Fruit fly (Drosophila melanogaster) whole organism, wandering third instar larva: ENCODE data around the gene dnd.

ENCODE experiments used
- CrebA ChIP-seq: fragments of 200-800 bp; sonication (Bioruptor generic); optimal IDR thresholded peaks from 2 replicates; lab custom pipeline; 2016; ENCODE audit warnings: missing biosample characterization, mild to moderate bottlenecking, missing genetic modification characterization, borderline replicate concordance
- GATAd ChIP-seq: sonication (Bioruptor generic); optimal IDR thresholded peaks from 2 replicates; lab custom pipeline; 2016; ENCODE audit warnings: missing biosample characterization, missing genetic modification characterization
- Hnf4 ChIP-seq: fragments of 200-800 bp; sonication (Bioruptor generic); optimal IDR thresholded peaks from 2 replicates; lab custom pipeline; 2016; ENCODE audit warnings: missing biosample characterization, mild to moderate bottlenecking, missing genetic modification characterization
- OdsH ChIP-seq: fragments of 200-800 bp; sonication (Bioruptor generic); optimal IDR thresholded peaks from 2 replicates; lab custom pipeline; 2016; ENCODE audit warnings: missing biosample characterization, mild to moderate bottlenecking, missing genetic modification characterization
- Rel ChIP-seq, 2 experiments: fragments of 200-800 bp; sonication (Bioruptor generic) in 1 of 2; optimal IDR thresholded peaks; 2 replicates in 1 of 2; 3 replicates in 1 of 2; lab custom pipeline; 2016 to 2019; ENCODE audit warnings: mild to moderate bottlenecking in 2 of 2, missing biosample characterization in 2 of 2, missing genetic modification characterization in 2 of 2, moderate library complexity in 1 of 2
- br ChIP-seq: fragments of 200-800 bp; sonication (Bioruptor generic); optimal IDR thresholded peaks from 2 replicates; lab custom pipeline; 2016; ENCODE audit warnings: missing biosample characterization, missing genetic modification characterization
- ey ChIP-seq: fragments of 200-800 bp; sonication (Bioruptor generic); optimal IDR thresholded peaks from 2 replicates; lab custom pipeline; 2016; ENCODE audit warnings: missing biosample characterization, missing genetic modification characterization
- fru ChIP-seq: fragments of 200-800 bp; sonication (Bioruptor generic); optimal IDR thresholded peaks from 3 replicates; lab custom pipeline; 2016; ENCODE audit warnings: missing biosample characterization, mild to moderate bottlenecking, missing genetic modification characterization
- h ChIP-seq: fragments of 200-800 bp; sonication (Bioruptor generic); optimal IDR thresholded peaks from 3 replicates; lab custom pipeline; 2016; ENCODE audit warnings: missing biosample characterization, mild to moderate bottlenecking, missing genetic modification characterization
- tai ChIP-seq: sonication (Bioruptor generic); optimal IDR thresholded peaks from 2 replicates; lab custom pipeline; 2016; ENCODE audit warnings: missing biosample characterization, missing genetic modification characterization
- usp ChIP-seq: fragments of >200 bp; optimal IDR thresholded peaks from 2 replicates; lab custom pipeline; 2017; ENCODE audit warnings: missing biosample characterization, missing genetic modification characterization
- woc ChIP-seq: sonication (Bioruptor generic); optimal IDR thresholded peaks from 2 replicates; lab custom pipeline; 2016; ENCODE audit warnings: missing biosample characterization, mild to moderate bottlenecking, missing genetic modification characterization

- TF ChIP-seq Hnf4 = peak; percentile 79
- peak; percentile 65 for TF ChIP-seq tai (GFP tag; lab: Kevin White, UChicago)
- no peak for TF ChIP-seq usp (GFP tag; lab: Kevin White, UChicago)
- peak; percentile 87 for TF ChIP-seq fru (GFP tag; lab: Kevin White, UChicago)
- TF ChIP-seq Rel (GFP tag; optimal IDR thresholded peaks at IDR 0.05; lab: Kevin White, UChicago) = peak; percentile 58
- peak; percentile 58 for TF ChIP-seq Rel (tag; optimal IDR thresholded peaks at IDR 0.05; lab: Kevin White, UChicago)
- peak; percentile 81 for TF ChIP-seq ey (GFP tag; lab: Kevin White, UChicago)
- TF ChIP-seq woc (GFP tag; lab: Kevin White, UChicago) = peak; percentile 73
- peak; percentile 83 for TF ChIP-seq br
- TF ChIP-seq OdsH (GFP tag; lab: Kevin White, UChicago) = peak; percentile 80
- no peak for TF ChIP-seq CrebA (GFP tag; lab: Kevin White, UChicago)
- no peak for TF ChIP-seq GATAd (GFP tag; lab: Kevin White, UChicago)
- TF ChIP-seq h = peak; percentile 91
These were observed 10.4 kb upstream of the dnd start for dm6 chr3R:21897565-21897964.
